Worm (Caenorhabditis elegans): ENCODE results near the gene Y38F1A.7.

Y38F1A.7 gene

DNA sequence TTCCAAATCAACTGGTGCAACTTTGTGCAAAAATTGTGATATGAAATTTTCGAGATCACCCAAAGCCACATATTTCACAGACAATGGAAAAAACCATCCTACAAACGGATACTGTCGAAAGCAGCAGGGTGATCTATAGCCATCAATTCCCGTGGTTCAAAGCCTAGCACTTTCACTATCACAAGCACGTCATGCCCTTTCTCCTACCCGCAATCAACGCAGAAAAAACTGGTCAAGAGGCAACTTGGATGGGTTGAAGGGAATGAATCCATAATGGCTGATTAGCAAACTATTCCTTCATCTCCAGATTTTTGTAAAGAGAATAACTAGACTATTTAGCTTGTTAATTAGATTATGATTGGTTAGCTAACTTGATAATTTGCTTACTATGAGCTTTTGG, 35.9 kb downstream of the Y38F1A.7 start:
- TF ChIP-seq lin-14 (GFP tag; optimal IDR thresholded peaks at IDR 0.05) (no peak), blmp-1 (tag; optimal IDR thresholded peaks at IDR 0.05) (peak; percentile 91), rnt-1 (tag; optimal IDR thresholded peaks at IDR 0.05) (no peak), jun-1 (tag; optimal IDR thresholded peaks at IDR 0.05) (no peak), hlh-17 (GFP tag; optimal IDR thresholded peaks at IDR 0.05; ENCODE audit: borderline replicate concordance) (no peak), lir-3 (tag; optimal IDR thresholded peaks at IDR 0.05; ENCODE audit: poor library complexity) (no peak), fkh-4 (tag; optimal IDR thresholded peaks at IDR 0.05; ENCODE audit: borderline replicate concordance) (no peak)

DNA sequence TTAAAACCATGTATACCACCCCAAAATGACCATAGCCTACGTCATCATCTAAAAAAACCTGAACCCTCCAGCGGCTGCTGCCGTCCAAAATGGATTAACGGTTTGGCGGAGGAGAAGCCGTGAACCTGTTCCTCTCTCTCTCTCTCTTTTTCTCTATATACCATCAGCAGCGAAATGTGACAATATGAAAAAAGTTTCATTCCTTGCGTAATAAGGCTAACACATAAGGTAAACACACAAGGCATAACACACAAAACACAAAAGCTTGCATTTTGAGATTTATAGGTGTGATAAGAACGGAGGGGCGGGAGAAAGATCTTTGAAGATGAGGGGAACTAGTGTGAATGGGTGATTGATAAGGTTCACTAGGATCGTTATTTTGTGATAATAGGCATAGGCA, 36.3 kb downstream of the Y38F1A.7 start:
- TF ChIP-seq nhr-85 (tag): peak; percentile 25
- TF ChIP-seq nhr-84 (tag; optimal IDR thresholded peaks at IDR 0.05): no peak
- peak; percentile 34 for TF ChIP-seq blmp-1 (tag; optimal IDR thresholded peaks at IDR 0.05)

DNA sequence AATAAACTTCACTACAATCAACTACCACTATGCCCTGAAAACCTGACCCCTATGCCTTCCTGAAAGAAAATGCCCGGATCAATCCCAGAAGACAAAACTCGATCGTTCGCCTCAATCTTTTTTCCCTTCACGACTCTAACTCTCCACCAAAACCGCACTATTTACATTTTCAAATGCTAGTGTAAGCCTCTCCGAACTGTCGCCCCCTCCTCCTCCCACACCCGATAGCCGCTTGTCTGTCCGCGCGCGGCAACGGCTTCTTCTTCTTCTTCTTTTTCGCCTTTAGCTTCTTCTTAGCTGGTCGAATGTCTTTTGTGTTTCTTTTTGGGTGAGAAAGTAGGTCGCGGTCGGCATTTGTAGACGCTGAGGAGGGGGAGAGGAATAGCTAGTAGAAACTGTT, 37.4 kb downstream of the Y38F1A.7 start:
- TF ChIP-seq lsy-2 (tag; optimal IDR thresholded peaks at IDR 0.05): no peak
- no peak for TF ChIP-seq nhr-77 (tag; optimal IDR thresholded peaks at IDR 0.05)
- peak; percentile 70 for TF ChIP-seq blmp-1 (tag; optimal IDR thresholded peaks at IDR 0.05)

DNA sequence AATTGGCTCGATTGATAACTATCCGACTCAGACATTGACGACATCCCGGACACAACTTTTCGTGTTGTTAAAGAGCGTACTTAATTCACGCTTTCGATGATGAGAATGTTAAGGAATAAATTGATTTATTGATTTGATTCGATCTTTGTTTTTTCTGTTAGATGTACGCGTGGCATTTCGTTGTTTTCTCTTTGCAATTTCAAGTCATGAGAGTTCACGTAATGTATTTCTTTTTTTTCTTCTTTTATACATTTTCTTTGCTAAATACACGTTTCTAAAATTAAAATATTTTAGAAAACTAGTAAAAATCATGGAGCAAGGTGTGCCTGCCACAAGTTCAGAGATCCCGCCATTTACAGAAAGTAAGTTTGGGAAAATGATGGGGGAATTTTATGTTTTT, 42.9 kb downstream of the Y38F1A.7 start, which contains the start of the genes Y38F1A.1 and Y38F1A.2:
Gene Y38F1A.1 (minus strand): TSS at position 101 of the 400 bp plus-strand sequence.
Gene Y38F1A.2 (plus strand): TSS at position 289 of the 400 bp plus-strand sequence.
- TF ChIP-seq mdl-1 (tag; optimal IDR thresholded peaks at IDR 0.05) (no peak), efl-1 (optimal IDR thresholded peaks at IDR 0.05) (no peak), efl-1 (GFP tag; optimal IDR thresholded peaks at IDR 0.05 in 1 of 2) (peak in 1 of 2 experiments; percentile 37)

DNA sequence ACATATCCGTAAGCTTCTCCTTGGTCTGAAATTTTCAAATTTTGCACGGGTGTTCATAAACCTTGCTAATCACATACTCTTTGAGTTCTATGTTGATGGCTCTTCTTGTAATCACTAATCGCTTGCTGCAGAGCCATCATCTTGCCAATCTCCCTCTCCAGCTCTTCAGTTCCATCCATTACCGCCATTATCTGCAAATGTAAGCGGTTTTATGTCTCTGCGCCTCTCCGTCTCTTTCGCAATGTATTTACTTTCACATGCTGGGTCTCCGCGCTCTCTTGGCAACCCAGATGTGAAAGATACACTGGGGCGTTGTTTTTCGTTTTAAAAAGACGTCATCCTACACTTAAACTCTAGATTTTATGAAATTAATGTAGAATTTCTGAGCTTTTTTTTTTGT, 44.3 kb downstream of the Y38F1A.7 start:
- TF ChIP-seq ets-5 (GFP tag; IDR thresholded peaks at IDR 0.05) (no peak), vab-15 (tag; optimal IDR thresholded peaks at IDR 0.05) (no peak), C16A3.4 (tag; optimal IDR thresholded peaks at IDR 0.05) (peak; percentile 17), efl-3 (GFP tag; optimal IDR thresholded peaks at IDR 0.05) (no peak), nhr-77 (tag; optimal IDR thresholded peaks at IDR 0.05) (no peak), nhr-84 (tag; optimal IDR thresholded peaks at IDR 0.05) (no peak), lin-14 (GFP tag; optimal IDR thresholded peaks at IDR 0.05) (no peak), nhr-19 (GFP tag; conservative IDR thresholded peaks at IDR 0.05) (no peak), ama-1 (optimal IDR thresholded peaks at IDR 0.05) (no peak), mep-1 (tag; optimal IDR thresholded peaks at IDR 0.05) (peak; percentile 47), tbx-2 (tag; optimal IDR thresholded peaks at IDR 0.05) (no peak), nhr-47 (tag; optimal IDR thresholded peaks at IDR 0.05) (peak; percentile 46), fos-1 (tag; optimal IDR thresholded peaks at IDR 0.05) (no peak), efl-1 (optimal IDR thresholded peaks at IDR 0.05) (peak; percentile 59 to 73), efl-1 (GFP tag; optimal IDR thresholded peaks at IDR 0.05 in 1 of 2) (peak in 1 of 2 experiments; percentile 41), hlh-17 (GFP tag; optimal IDR thresholded peaks at IDR 0.05; ENCODE audit: borderline replicate concordance) (no peak), C04F5.9 (tag; optimal IDR thresholded peaks at IDR 0.05) (no peak), elt-3 (tag; optimal IDR thresholded peaks at IDR 0.05) (peak in 1 of 6 experiments; percentile 25), alr-1 (tag; optimal IDR thresholded peaks at IDR 0.05; ENCODE audit: borderline replicate concordance) (no peak), isw-1 (GFP tag; IDR thresholded peaks at IDR 0.05) (no peak), zip-4 (GFP tag; optimal IDR thresholded peaks at IDR 0.05) (no peak), nhr-237 (tag; optimal IDR thresholded peaks at IDR 0.05) (no peak), skn-1 (tag; optimal IDR thresholded peaks at IDR 0.05) (peak; percentile 57), snu-23 (GFP tag; optimal IDR thresholded peaks at IDR 0.05) (peak; percentile 46), ztf-11 (tag; optimal IDR thresholded peaks at IDR 0.05) (no peak), blmp-1 (tag; optimal IDR thresholded peaks at IDR 0.05) (peak; percentile 56), F16B12.6 (tag; optimal IDR thresholded peaks at IDR 0.05) (no peak), egl-13 (tag; optimal IDR thresholded peaks at IDR 0.05) (no peak), elt-2 (tag; optimal IDR thresholded peaks at IDR 0.05) (no peak), jun-1 (tag; optimal IDR thresholded peaks at IDR 0.05) (no peak), nhr-28 (tag; optimal IDR thresholded peaks at IDR 0.05) (no peak), sptf-1 (tag; optimal IDR thresholded peaks at IDR 0.05) (no peak), lin-35 (GFP tag; optimal IDR thresholded peaks at IDR 0.05) (peak in 1 of 2 experiments; percentile 44), aha-1 (tag; optimal IDR thresholded peaks at IDR 0.05) (no peak), hlh-4 (tag; optimal IDR thresholded peaks at IDR 0.05) (no peak), ztf-4 (tag; optimal IDR thresholded peaks at IDR 0.05) (no peak), lin-39 (tag; optimal IDR thresholded peaks at IDR 0.05) (no peak), unc-98 (GFP tag; IDR thresholded peaks at IDR 0.05) (no peak)

All from whole organism, L1 larva.